Worm (Caenorhabditis elegans) whole organism, L2 larva: ENCODE data around the gene ugt-67.

ENCODE experiments used
- C34F6.9 ChIP-seq: fragments of 150-350 bp; optimal IDR thresholded peaks from 2 replicates; lab custom pipeline; 2014; ENCODE audit warnings: missing biosample characterization, missing genetic modification characterization
- F13H6.1 ChIP-seq: sonication (generic microtip); optimal IDR thresholded peaks from 2 replicates; lab custom pipeline; 2016; ENCODE audit warnings: missing genetic modification characterization, missing compliant biosample characterization
- R02D3.7 ChIP-seq: fragments of 150-350 bp; optimal IDR thresholded peaks from 2 replicates; lab custom pipeline; 2014; ENCODE audit warnings: missing biosample characterization, missing genetic modification characterization
- Y55F3AM.14 ChIP-seq: fragments of 200-800 bp; sonication (Bioruptor generic); optimal IDR thresholded peaks from 2 replicates; lab custom pipeline; 2018; ENCODE audit warnings: mild to moderate bottlenecking, missing genetic modification characterization, missing compliant biosample characterization
- alr-1 ChIP-seq: fragments of 150-350 bp; optimal IDR thresholded peaks from 2 replicates; lab custom pipeline; 2014; ENCODE audit warnings: missing biosample characterization, missing genetic modification characterization
- ama-1 ChIP-seq: fragments of 150-350 bp; optimal IDR thresholded peaks from 2 replicates; lab custom pipeline; 2018; ENCODE audit warnings: inconsistent platforms
- blmp-1 ChIP-seq: sonication (generic microtip); optimal IDR thresholded peaks from 2 replicates; lab custom pipeline; 2017; ENCODE audit warnings: missing genetic modification characterization, mild to moderate bottlenecking, missing compliant biosample characterization, antibody characterized with exemption, moderate library complexity; ENCODE audit not compliant: insufficient read depth
- crh-2 ChIP-seq: sonication (generic microtip); optimal IDR thresholded peaks from 2 replicates; lab custom pipeline; 2017; ENCODE audit warnings: missing biosample characterization, missing genetic modification characterization
- dmd-4 ChIP-seq: sonication (generic microtip); optimal IDR thresholded peaks from 2 replicates; lab custom pipeline; 2017; ENCODE audit warnings: missing biosample characterization, missing genetic modification characterization
- elt-1 ChIP-seq: fragments of 150-350 bp; optimal IDR thresholded peaks from 2 replicates; lab custom pipeline; 2014; ENCODE audit warnings: missing biosample characterization, missing genetic modification characterization
- elt-3 ChIP-seq: sonication (generic microtip); optimal IDR thresholded peaks from 2 replicates; lab custom pipeline; 2017; ENCODE audit warnings: missing biosample characterization, missing genetic modification characterization
- fos-1 ChIP-seq: fragments of 150-350 bp; optimal IDR thresholded peaks from 2 replicates; lab custom pipeline; 2014; ENCODE audit warnings: missing biosample characterization, missing genetic modification characterization
- gmeb-1 ChIP-seq: fragments of 150-350 bp; optimal IDR thresholded peaks from 2 replicates; lab custom pipeline; 2014; ENCODE audit warnings: missing biosample characterization, missing genetic modification characterization
- lin-11 ChIP-seq: fragments of 150-350 bp; sonication (generic microtip); optimal IDR thresholded peaks from 2 replicates; lab custom pipeline; 2014; ENCODE audit warnings: missing biosample characterization, missing genetic modification characterization, inconsistent platforms, mixed read lengths
- lin-13 ChIP-seq: fragments of 150-350 bp; optimal IDR thresholded peaks from 2 replicates; lab custom pipeline; 2014; ENCODE audit warnings: missing biosample characterization, missing genetic modification reagents, missing genetic modification characterization
- lin-39 ChIP-seq: fragments of 150-350 bp; optimal IDR thresholded peaks from 2 replicates; lab custom pipeline; 2014; ENCODE audit warnings: missing biosample characterization, missing genetic modification reagents, missing genetic modification characterization
- mab-5 ChIP-seq: fragments of 150-350 bp; optimal IDR thresholded peaks from 2 replicates; lab custom pipeline; 2014; ENCODE audit warnings: missing biosample characterization, missing genetic modification characterization
- mdl-1 ChIP-seq, 2 experiments: fragments of 150-350 bp in 1 of 2; sonication (generic microtip) in 1 of 2; optimal IDR thresholded peaks; 2 replicates each; lab custom pipeline; 2017; ENCODE audit warnings: missing biosample characterization in 2 of 2, missing genetic modification characterization in 2 of 2
- nhr-10 ChIP-seq: sonication (generic microtip); optimal IDR thresholded peaks from 2 replicates; lab custom pipeline; 2017; ENCODE audit warnings: missing biosample characterization, missing genetic modification characterization
- nhr-11 ChIP-seq: fragments of 150-350 bp; optimal IDR thresholded peaks from 2 replicates; lab custom pipeline; 2014; ENCODE audit warnings: missing biosample characterization, missing genetic modification characterization
- nhr-12 ChIP-seq: fragments of 150-350 bp; optimal IDR thresholded peaks from 2 replicates; lab custom pipeline; 2014; ENCODE audit warnings: missing biosample characterization, missing genetic modification characterization
- nhr-129 ChIP-seq: fragments of 150-350 bp; optimal IDR thresholded peaks from 2 replicates; lab custom pipeline; 2014; ENCODE audit warnings: missing biosample characterization, missing genetic modification characterization
- nhr-21 ChIP-seq: fragments of 150-350 bp; optimal IDR thresholded peaks from 2 replicates; lab custom pipeline; 2014; ENCODE audit warnings: missing biosample characterization, missing genetic modification characterization
- nhr-237 ChIP-seq: fragments of 150-350 bp; optimal IDR thresholded peaks from 2 replicates; lab custom pipeline; 2014; ENCODE audit warnings: missing biosample characterization, missing genetic modification characterization
- nhr-25 ChIP-seq: fragments of 150-350 bp; sonication (generic microtip); optimal IDR thresholded peaks from 3 replicates; lab custom pipeline; 2014; ENCODE audit warnings: missing biosample characterization, missing genetic modification characterization
- nhr-6 ChIP-seq: fragments of 150-350 bp; optimal IDR thresholded peaks from 2 replicates; lab custom pipeline; 2014; ENCODE audit warnings: missing biosample characterization, missing genetic modification characterization
- nhr-77 ChIP-seq: fragments of 150-350 bp; optimal IDR thresholded peaks from 2 replicates; lab custom pipeline; 2014; ENCODE audit warnings: missing biosample characterization, missing genetic modification characterization
- sem-4 ChIP-seq: fragments of 150-350 bp; optimal IDR thresholded peaks from 2 replicates; lab custom pipeline; 2014; ENCODE audit warnings: missing biosample characterization, missing genetic modification reagents, missing genetic modification characterization
- skn-1 ChIP-seq: sonication (generic microtip); optimal IDR thresholded peaks from 2 replicates; lab custom pipeline; 2017; ENCODE audit warnings: missing biosample characterization, missing genetic modification characterization
- sma-3 ChIP-seq: sonication (generic microtip); optimal IDR thresholded peaks from 2 replicates; lab custom pipeline; 2016; ENCODE audit warnings: missing genetic modification reagents, missing genetic modification characterization, missing compliant biosample characterization
- sma-9 ChIP-seq, 2 experiments: fragments of 150-350 bp in 1 of 2; sonication (generic microtip) in 1 of 2; optimal IDR thresholded peaks; 2 replicates each; lab custom pipeline; 2014 to 2016; ENCODE audit warnings: missing genetic modification characterization in 2 of 2, mild to moderate bottlenecking in 1 of 2, missing biosample characterization in 1 of 2, missing compliant biosample characterization in 1 of 2, missing genetic modification reagents in 1 of 2, moderate library complexity in 1 of 2
- snpc-4 ChIP-seq: fragments of 150-350 bp; optimal IDR thresholded peaks from 2 replicates; lab custom pipeline; 2014; ENCODE audit warnings: missing biosample characterization, missing genetic modification characterization
- unc-55 ChIP-seq: fragments of 150-350 bp; sonication (generic microtip); optimal IDR thresholded peaks from 3 replicates; lab custom pipeline; 2014; ENCODE audit warnings: missing biosample characterization, missing genetic modification reagents, missing genetic modification characterization
- unc-62 ChIP-seq: fragments of 150-350 bp; optimal IDR thresholded peaks from 2 replicates; lab custom pipeline; 2014; ENCODE audit warnings: missing biosample characterization, missing genetic modification reagents, missing genetic modification characterization
- zag-1 ChIP-seq: fragments of 150-350 bp; optimal IDR thresholded peaks from 2 replicates; lab custom pipeline; 2014; ENCODE audit warnings: missing biosample characterization, missing genetic modification characterization
- ztf-1 ChIP-seq: fragments of 200-800 bp; sonication (Bioruptor generic); conservative IDR thresholded peaks from 2 replicates; pipeline ENCODE4 v1.3.6; 2022; ENCODE audit warnings: missing genetic modification characterization, missing compliant biosample characterization
- ztf-11 ChIP-seq: sonication (generic microtip); optimal IDR thresholded peaks from 2 replicates; lab custom pipeline; 2017; ENCODE audit warnings: missing biosample characterization, missing genetic modification characterization
- ztf-4 ChIP-seq: fragments of 150-350 bp; optimal IDR thresholded peaks from 2 replicates; lab custom pipeline; 2014; ENCODE audit warnings: missing biosample characterization, missing genetic modification characterization

Gene ugt-67

DNA sequence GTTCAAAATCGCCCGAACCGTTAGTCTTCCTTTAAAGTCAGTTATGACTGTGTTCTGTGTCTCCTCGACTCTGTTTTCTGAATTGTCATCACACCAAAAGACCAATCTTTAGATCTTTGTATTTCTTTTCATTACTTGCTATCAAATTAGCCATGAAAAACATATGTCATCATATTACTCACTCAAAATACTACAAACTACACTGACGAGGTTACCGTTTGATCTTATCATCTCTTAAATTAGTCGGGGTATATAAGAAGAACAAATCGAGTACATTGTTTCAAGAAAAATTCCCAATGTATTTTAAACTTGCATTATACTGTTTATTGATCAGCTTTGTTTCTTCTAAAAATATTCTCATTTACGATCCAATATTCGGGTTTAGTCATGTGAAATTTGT is 7.4 kb downstream of the ugt-67 start, which contains the start of gene ugt-13 (continued):
- TF ChIP-seq mdl-1 (tag; optimal IDR thresholded peaks at IDR 0.05; lab: Kevin White, UChicago) (no peak), unc-62 (GFP tag; lab: Kevin White, UChicago) (no peak), gmeb-1 (tag; lab: Kevin White, UChicago) (no peak), nhr-129 (tag; lab: Kevin White, UChicago) (peak; percentile 97), R02D3.7 (tag; lab: Kevin White, UChicago) (no peak), nhr-77 (no peak), alr-1 (tag; lab: Kevin White, UChicago) (no peak), Y55F3AM.14 (GFP tag; lab: Kevin White, UChicago) (no peak), dmd-4 (no peak), lin-13 (GFP tag; lab: Kevin White, UChicago) (no peak), nhr-237 (tag; lab: Kevin White, UChicago) (no peak), nhr-11 (no peak), nhr-25 (peak; percentile 91), F13H6.1 (tag; lab: Kevin White, UChicago) (no peak), zag-1 (tag; lab: Kevin White, UChicago) (no peak), sem-4 (tag; lab: Kevin White, UChicago) (no peak)

DNA sequence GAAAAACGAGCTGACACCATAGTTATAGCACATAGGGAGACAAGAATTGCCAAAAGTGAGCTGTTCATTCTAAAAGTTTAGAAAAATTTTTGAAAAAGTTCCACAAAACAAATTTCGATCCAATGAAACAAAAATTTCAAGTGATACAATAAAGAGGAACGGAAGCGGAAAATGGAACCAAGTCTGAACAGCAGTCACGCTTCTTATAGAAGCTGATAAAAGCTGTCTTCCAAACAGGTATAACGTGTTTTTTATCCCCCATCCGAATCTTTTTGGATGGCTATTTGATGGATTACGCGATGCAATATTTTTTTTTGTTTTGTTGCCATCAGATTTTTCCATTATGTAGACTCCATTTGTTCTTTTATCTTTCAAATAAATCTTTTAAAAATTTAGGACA is 11.1 kb downstream of the ugt-67 start, which contains the start of gene H23N18.5:
H23N18.5 (minus strand) TSS at position 69 of the 400 bp plus-strand sequence.
- TF ChIP-seq nhr-21 (tag; lab: Kevin White, UChicago) (peak; percentile 48), nhr-25 (peak; percentile 54), Y55F3AM.14 (GFP tag; lab: Kevin White, UChicago) (peak; percentile 5), gmeb-1 (tag; lab: Kevin White, UChicago) (no peak)
- TF ChIP-seq, all 48 proteins: peak for 3

ce11 chrV:4913853-4914252 is 12.7 kb downstream of the ugt-67 start:
- TF ChIP-seq gmeb-1 (tag; lab: Kevin White, UChicago) (no peak), C34F6.9 (tag; lab: Kevin White, UChicago) (no peak), mdl-1 (tag; optimal IDR thresholded peaks at IDR 0.05; lab: Kevin White, UChicago) (no peak), unc-55 (no peak), F13H6.1 (tag; lab: Kevin White, UChicago) (no peak), nhr-237 (tag; lab: Kevin White, UChicago) (no peak), lin-13 (GFP tag; lab: Kevin White, UChicago) (no peak)

- peak; percentile 24 for TF ChIP-seq gmeb-1 (tag; lab: Kevin White, UChicago)
- TF ChIP-seq fos-1 (tag; lab: Kevin White, UChicago): peak; percentile 80
- TF ChIP-seq sma-9 (GFP tag; optimal IDR thresholded peaks at IDR 0.05; lab: Kevin White, UChicago): peak; percentile 32
- TF ChIP-seq sma-9 (tag; optimal IDR thresholded peaks at IDR 0.05; lab: Kevin White, UChicago): no peak
- no peak for TF ChIP-seq R02D3.7 (tag; lab: Kevin White, UChicago)
- TF ChIP-seq, all 48 proteins: peak for 3
These were observed 13.7 kb downstream of the ugt-67 start, which contains the start of gene H23N18.6 for ce11 chrV:4914879-4915278. H23N18.6 (minus strand) TSS chrV:4915079.

- TF ChIP-seq unc-62 (GFP tag; lab: Kevin White, UChicago): no peak
These were observed 17.0 kb downstream of the ugt-67 start, which contains the start of gene C02E7.7 for ce11 chrV:4918091-4918624. C02E7.7 (minus strand) TSS chrV:4918574.

DNA sequence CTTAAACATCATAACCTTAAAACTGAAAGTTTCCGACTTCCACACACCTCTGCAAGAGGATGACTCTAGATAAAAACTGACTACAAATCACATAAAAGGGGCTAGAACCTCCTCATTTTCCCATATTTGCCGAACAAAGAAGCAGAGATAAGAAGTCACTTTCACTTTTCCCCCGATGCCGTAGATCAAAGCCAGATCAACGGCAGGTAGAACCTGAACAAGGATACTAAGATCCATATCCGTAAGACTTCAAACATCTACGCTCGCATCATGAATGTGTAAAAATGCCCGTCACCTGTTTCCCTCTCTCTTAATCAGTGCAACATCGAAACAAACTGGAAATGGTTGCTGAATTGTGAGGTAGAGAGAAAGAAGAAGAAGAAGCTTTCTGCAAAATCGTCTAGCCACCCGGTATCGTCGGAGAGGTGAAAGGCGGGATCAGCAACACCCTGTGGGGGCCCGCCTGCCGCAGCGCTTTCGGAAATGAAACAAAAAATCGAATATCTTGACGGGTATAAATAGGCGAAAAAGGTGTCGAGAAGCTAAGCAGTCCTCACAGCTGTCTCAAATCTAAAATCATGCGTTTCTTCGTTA is 17.6 kb downstream of the ugt-67 start, which contains the start of gene C02E7.6:
C02E7.6 (plus strand) TSS at position 544 of the 594 bp plus-strand sequence.
- TF ChIP-seq sma-3 (GFP tag; lab: Kevin White, UChicago) (no peak), nhr-21 (tag; lab: Kevin White, UChicago) (peak; percentile 32), nhr-6 (tag; lab: Kevin White, UChicago) (no peak), nhr-12 (tag; lab: Kevin White, UChicago) (no peak), nhr-10 (no peak), R02D3.7 (tag; lab: Kevin White, UChicago) (no peak), sem-4 (tag; lab: Kevin White, UChicago) (peak; percentile 76), elt-1 (tag; lab: Kevin White, UChicago) (peak; percentile 18), nhr-237 (tag; lab: Kevin White, UChicago) (no peak), sma-9 (GFP tag; optimal IDR thresholded peaks at IDR 0.05; lab: Kevin White, UChicago) (peak; percentile 23), sma-9 (tag; optimal IDR thresholded peaks at IDR 0.05; lab: Kevin White, UChicago) (no peak), ama-1 (lab: Kevin White, UChicago) (no peak), lin-39 (no peak), ztf-11 (tag; lab: Kevin White, UChicago) (no peak), mab-5 (tag; lab: Kevin White, UChicago) (no peak), ztf-1 (GFP tag; lab: Robert Waterston, UW) (no peak), elt-3 (tag; lab: Kevin White, UChicago) (no peak), skn-1 (tag; lab: Kevin White, UChicago) (no peak), nhr-129 (tag; lab: Kevin White, UChicago) (no peak), nhr-11 (peak; percentile 12), gmeb-1 (tag; lab: Kevin White, UChicago) (no peak), fos-1 (tag; lab: Kevin White, UChicago) (no peak), blmp-1 (tag; lab: Kevin White, UChicago) (peak; percentile 94), F13H6.1 (tag; lab: Kevin White, UChicago) (no peak), snpc-4 (tag; lab: Kevin White, UChicago) (no peak), nhr-25 (peak; percentile 90), crh-2 (tag; lab: Kevin White, UChicago) (no peak), lin-11 (tag; lab: Kevin White, UChicago) (no peak), ztf-4 (no peak)
